Fruit fly (Drosophila melanogaster): ENCODE results near the gene Prps.

Prps gene

dm6 chr3L:9718929-9719328 is 22.4 kb upstream of the Prps start, which contains the start of the genes CG18178 and CG14174 (continued):
- TF ChIP-seq Dp (GFP tag; optimal IDR thresholded peaks at IDR 0.05) (peak; percentile 23), H2.0 (GFP tag; IDR thresholded peaks at IDR 0.05) (peak; percentile 33; the same call in 1 of the 2 replicates), Lim3 (GFP tag; IDR thresholded peaks at IDR 0.05) (no peak), repo (GFP tag; optimal IDR thresholded peaks at IDR 0.05) (no peak), CG1024 (GFP tag; IDR thresholded peaks at IDR 0.05) (no peak), CG14014 (GFP tag; IDR thresholded peaks at IDR 0.05) (peak; percentile 63; the same call in 1 of the 2 replicates), CG13894 (tag; optimal IDR thresholded peaks at IDR 0.05) (peak; percentile 78), abd-A (tag; optimal IDR thresholded peaks at IDR 0.05) (no peak), salm (tag; optimal IDR thresholded peaks at IDR 0.05) (no peak), fd96Cb (tag; optimal IDR thresholded peaks at IDR 0.05) (peak; percentile 63), CG34224 (GFP tag; IDR thresholded peaks at IDR 0.05; ENCODE audit: partially characterized antibody) (no peak), CG8359 (GFP tag; optimal IDR thresholded peaks at IDR 0.05; ENCODE audit: borderline replicate concordance) (no peak), Ptx1 (GFP tag; IDR thresholded peaks at IDR 0.05) (peak; percentile 66), shn (GFP tag; optimal IDR thresholded peaks at IDR 0.05) (no peak), HLH54F (GFP tag; optimal IDR thresholded peaks at IDR 0.05) (no peak), CG13296 (GFP tag; optimal IDR thresholded peaks at IDR 0.05) (peak; percentile 71), tup (GFP tag; optimal IDR thresholded peaks at IDR 0.05) (no peak), CG14860 (GFP tag; IDR thresholded peaks at IDR 0.05; ENCODE audit: partially characterized antibody) (no peak), CG9215 (GFP tag; IDR thresholded peaks at IDR 0.05) (peak; percentile 36), insv (GFP tag; optimal IDR thresholded peaks at IDR 0.05) (peak in 1 of 2 experiments; percentile 28), corto (GFP tag; optimal IDR thresholded peaks at IDR 0.05) (no peak), fd3F (GFP tag; optimal IDR thresholded peaks at IDR 0.05) (peak; percentile 62), stwl (tag; optimal IDR thresholded peaks at IDR 0.05) (peak; percentile 35), sc (optimal IDR thresholded peaks at IDR 0.05) (no peak), sc (GFP tag; optimal IDR thresholded peaks at IDR 0.05) (peak; percentile 35), CG2116 (GFP tag; optimal IDR thresholded peaks at IDR 0.05) (peak; percentile 55), Adf1 (GFP tag; IDR thresholded peaks at IDR 0.05) (no peak), inv (GFP tag; IDR thresholded peaks at IDR 0.05; ENCODE audit: partially characterized antibody) (peak; percentile 34; the same call in 1 of the 2 replicates), fru (optimal IDR thresholded peaks at IDR 0.05) (no peak), stc (GFP tag; IDR thresholded peaks at IDR 0.05) (0 out of 2 replicates have a peak, but pooled peaks have one; percentile 35), Neu2 (GFP tag; optimal IDR thresholded peaks at IDR 0.05; ENCODE audit: borderline replicate concordance) (no peak), CG12104 (GFP tag; optimal IDR thresholded peaks at IDR 0.05) (peak; percentile 28), Hr51 (GFP tag; optimal IDR thresholded peaks at IDR 0.05) (peak in 1 of 2 experiments; percentile 71), Blimp-1 (GFP tag; optimal IDR thresholded peaks at IDR 0.05) (peak; percentile 62), peb (GFP tag; IDR thresholded peaks at IDR 0.05) (no peak), CG11695 (GFP tag; IDR thresholded peaks at IDR 0.05) (peak; percentile 49; the same call in 1 of the 3 replicates), CrebB (tag; optimal IDR thresholded peaks at IDR 0.05) (peak; percentile 14), sens-2 (GFP tag; IDR thresholded peaks at IDR 0.05) (no peak), ci (GFP tag; IDR thresholded peaks at IDR 0.05) (peak; percentile 44; the same call in 1 of the 3 replicates), slou (GFP tag; optimal IDR thresholded peaks at IDR 0.05) (no peak), twi (tag; optimal IDR thresholded peaks at IDR 0.05) (peak; percentile 76), CG14667 (GFP tag; IDR thresholded peaks at IDR 0.05) (peak; percentile 55), unpg (GFP tag; optimal IDR thresholded peaks at IDR 0.05) (peak; percentile 56), CoRest (tag; optimal IDR thresholded peaks at IDR 0.05) (peak; percentile 87), Dip3 (GFP tag; optimal IDR thresholded peaks at IDR 0.05) (no peak), ash1 (GFP tag; optimal IDR thresholded peaks at IDR 0.05) (no peak), Dfd (GFP tag; optimal IDR thresholded peaks at IDR 0.05) (no peak), CG2875 (GFP tag; optimal IDR thresholded peaks at IDR 0.05) (no peak), en (GFP tag; optimal IDR thresholded peaks at IDR 0.05) (no peak), PHDP (tag; optimal IDR thresholded peaks at IDR 0.05) (peak; percentile 78), Doc2 (GFP tag; IDR thresholded peaks at IDR 0.05) (no peak)

Data from whole organism, embryonic.